Fruit fly (Drosophila melanogaster): ENCODE measurements around the gene Nin.

- TF ChIP-seq insv (optimal IDR thresholded peaks at IDR 0.05) (no peak), psq (optimal IDR thresholded peaks at IDR 0.05) (no peak), Myc (optimal IDR thresholded peaks at IDR 0.05) (no peak), h (optimal IDR thresholded peaks at IDR 0.05) (no peak), Sin3A (optimal IDR thresholded peaks at IDR 0.05) (no peak)
Measured at dm6 chr2L:5327266-5327621, 48.9 kb upstream of the Nin start.
